Fruit fly (Drosophila melanogaster) whole organism, wandering third instar larva: ENCODE measurements around the gene bbg.

Experiments used
- Abd-B ChIP-seq: fragments of >200 bp; optimal IDR thresholded peaks from 2 replicates; lab custom pipeline; 2017; ENCODE audit warnings: missing biosample characterization, missing genetic modification characterization
- CG32264 ChIP-seq: fragments of 200-800 bp; sonication (Bioruptor generic); optimal IDR thresholded peaks from 2 replicates; lab custom pipeline; 2016; ENCODE audit warnings: missing biosample characterization, missing genetic modification characterization
- CG9705 ChIP-seq: fragments of 200-800 bp; sonication (Bioruptor generic); optimal IDR thresholded peaks from 2 replicates; lab custom pipeline; 2018; ENCODE audit warnings: missing biosample characterization, mild to moderate bottlenecking, missing genetic modification characterization
- Dfd ChIP-seq: fragments of >200 bp; optimal IDR thresholded peaks from 2 replicates; lab custom pipeline; 2017; ENCODE audit warnings: missing biosample characterization, missing genetic modification characterization
- Dif ChIP-seq: fragments of 200-275, 200-300 bp; sonication (Bioruptor generic); optimal IDR thresholded peaks from 2 replicates; lab custom pipeline; 2018; ENCODE audit warnings: missing biosample characterization, missing genetic modification characterization; ENCODE audit not compliant: partially characterized antibody
- GATAd ChIP-seq: sonication (Bioruptor generic); optimal IDR thresholded peaks from 2 replicates; lab custom pipeline; 2016; ENCODE audit warnings: missing biosample characterization, missing genetic modification characterization
- HLH106 ChIP-seq: fragments of 200-800 bp; optimal IDR thresholded peaks from 3 replicates; lab custom pipeline; 2019; ENCODE audit warnings: missing biosample characterization, mild to moderate bottlenecking, missing genetic modification characterization, moderate library complexity
- Hnf4 ChIP-seq: fragments of 200-800 bp; sonication (Bioruptor generic); optimal IDR thresholded peaks from 2 replicates; lab custom pipeline; 2016; ENCODE audit warnings: missing biosample characterization, mild to moderate bottlenecking, missing genetic modification characterization
- Hr78 ChIP-seq: fragments of >200 bp; optimal IDR thresholded peaks from 2 replicates; lab custom pipeline; 2017; ENCODE audit warnings: missing biosample characterization, missing genetic modification characterization
- Hr83 ChIP-seq: fragments of 200-300 bp; sonication (Bioruptor generic); optimal IDR thresholded peaks from 2 replicates; lab custom pipeline; 2016; ENCODE audit warnings: missing biosample characterization, mild to moderate bottlenecking, missing genetic modification characterization, moderate library complexity; ENCODE audit not compliant: poor library complexity, severe bottlenecking
- Mio ChIP-seq: sonication (Bioruptor generic); optimal IDR thresholded peaks from 2 replicates; lab custom pipeline; 2016; ENCODE audit warnings: missing biosample characterization, missing genetic modification characterization
- Myc ChIP-seq: fragments of >200 bp; optimal IDR thresholded peaks from 2 replicates; lab custom pipeline; 2017
- N ChIP-seq: fragments of >200 bp; optimal IDR thresholded peaks from 2 replicates; lab custom pipeline; 2018; ENCODE audit warnings: missing biosample characterization, missing external identifiers, missing genetic modification characterization
- Rel ChIP-seq, 2 experiments: fragments of 200-800 bp; sonication (Bioruptor generic) in 1 of 2; optimal IDR thresholded peaks; 2 replicates in 1 of 2; 3 replicates in 1 of 2; lab custom pipeline; 2016 to 2019; ENCODE audit warnings: mild to moderate bottlenecking in 2 of 2, missing biosample characterization in 2 of 2, missing genetic modification characterization in 2 of 2, moderate library complexity in 1 of 2
- Sp1 ChIP-seq: fragments of 200-800 bp; sonication (Bioruptor generic); optimal IDR thresholded peaks from 3 replicates; lab custom pipeline; 2019; ENCODE audit warnings: missing biosample characterization, mild to moderate bottlenecking, missing genetic modification characterization, moderate library complexity
- brk ChIP-seq: fragments of 200-800 bp; sonication (Bioruptor generic); optimal IDR thresholded peaks from 2 replicates; lab custom pipeline; 2016; ENCODE audit warnings: missing biosample characterization, mild to moderate bottlenecking, missing genetic modification characterization
- dl ChIP-seq, 2 experiments: fragments of 175-275, 200-275 bp in 1 of 2; fragments of 200-275 bp in 1 of 2; sonication (Bioruptor generic); optimal IDR thresholded peaks; lab custom pipeline; 2018; ENCODE audit warnings: mild to moderate bottlenecking in 2 of 2, missing biosample characterization in 2 of 2, missing genetic modification characterization in 2 of 2, moderate library complexity in 2 of 2; ENCODE audit not compliant: partially characterized antibody in 2 of 2, insufficient read depth in 1 of 2
- dmrt93B ChIP-seq: fragments of 200-800 bp; sonication (Bioruptor generic); optimal IDR thresholded peaks from 2 replicates; lab custom pipeline; 2018; ENCODE audit warnings: missing biosample characterization, mild to moderate bottlenecking, missing genetic modification characterization
- dsf ChIP-seq: sonication (Bioruptor generic); optimal IDR thresholded peaks from 2 replicates; lab custom pipeline; 2016; ENCODE audit warnings: missing biosample characterization, missing genetic modification characterization, borderline replicate concordance
- foxo ChIP-seq, 2 experiments: fragments of 200-800 bp; sonication (Bioruptor generic); optimal IDR thresholded peaks; 2 replicates in 1 of 2; 3 replicates in 1 of 2; lab custom pipeline; 2016 to 2017; ENCODE audit warnings: missing biosample characterization in 2 of 2, missing genetic modification characterization in 2 of 2
- fru ChIP-seq: fragments of 200-800 bp; sonication (Bioruptor generic); optimal IDR thresholded peaks from 3 replicates; lab custom pipeline; 2016; ENCODE audit warnings: missing biosample characterization, mild to moderate bottlenecking, missing genetic modification characterization
- h ChIP-seq: fragments of 200-800 bp; sonication (Bioruptor generic); optimal IDR thresholded peaks from 3 replicates; lab custom pipeline; 2016; ENCODE audit warnings: missing biosample characterization, mild to moderate bottlenecking, missing genetic modification characterization
- jim ChIP-seq: fragments of 175-275, 200-325 bp; sonication (Bioruptor generic); optimal IDR thresholded peaks from 2 replicates; lab custom pipeline; 2016; ENCODE audit warnings: missing biosample characterization, mild to moderate bottlenecking, missing genetic modification characterization
- pan ChIP-seq: fragments of >200 bp; optimal IDR thresholded peaks from 2 replicates; lab custom pipeline; 2017
- psq ChIP-seq: fragments of 200-800 bp; sonication (Bioruptor generic); optimal IDR thresholded peaks from 3 replicates; lab custom pipeline; 2017; ENCODE audit warnings: missing biosample characterization, mild to moderate bottlenecking, missing genetic modification characterization, moderate library complexity
- rgr ChIP-seq: fragments of 200-800 bp; sonication (Bioruptor generic); optimal IDR thresholded peaks from 3 replicates; lab custom pipeline; 2016; ENCODE audit warnings: missing biosample characterization, mild to moderate bottlenecking, missing genetic modification characterization
- sage ChIP-seq: fragments of 200-800 bp; sonication (Bioruptor generic); optimal IDR thresholded peaks from 2 replicates; lab custom pipeline; 2016; ENCODE audit warnings: missing biosample characterization, mild to moderate bottlenecking, missing genetic modification characterization
- usp ChIP-seq: fragments of >200 bp; optimal IDR thresholded peaks from 2 replicates; lab custom pipeline; 2017; ENCODE audit warnings: missing biosample characterization, missing genetic modification characterization
- woc ChIP-seq: sonication (Bioruptor generic); optimal IDR thresholded peaks from 2 replicates; lab custom pipeline; 2016; ENCODE audit warnings: missing biosample characterization, mild to moderate bottlenecking, missing genetic modification characterization

Gene bbg

DNA sequence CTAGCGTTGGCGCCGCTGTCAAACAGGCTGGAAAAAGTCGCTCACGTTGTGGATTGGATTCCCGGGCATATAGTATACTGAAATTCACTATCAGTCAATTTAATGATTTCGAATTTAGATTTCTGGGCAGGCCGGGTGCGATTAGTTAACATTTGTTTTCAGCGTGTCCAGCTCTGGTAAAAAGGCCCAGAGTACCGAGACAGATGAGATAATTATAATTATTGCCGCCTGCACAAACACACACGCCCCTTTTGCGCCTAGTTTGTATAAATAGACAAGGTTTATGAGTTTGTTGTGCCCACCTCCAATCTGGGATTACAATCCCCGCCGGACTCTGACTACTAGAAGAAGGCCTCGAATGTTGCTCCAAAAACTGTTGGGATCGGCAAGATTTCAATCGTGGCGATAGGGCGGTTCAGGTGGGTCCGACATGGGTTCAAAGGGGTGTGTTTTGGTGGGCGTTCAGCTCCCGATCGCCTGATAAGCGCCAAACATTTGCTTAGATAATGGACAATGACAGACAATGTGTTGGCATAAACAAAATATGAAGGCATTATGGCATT is 23.0 kb upstream of the bbg start:
- TF ChIP-seq Sp1 (GFP tag; lab: Kevin White, UChicago) (no peak), woc (GFP tag; lab: Kevin White, UChicago) (no peak), sage (GFP tag; lab: Kevin White, UChicago) (no peak), Dfd (GFP tag; lab: Kevin White, UChicago) (no peak), brk (GFP tag; lab: Kevin White, UChicago) (no peak), N (no peak), Dif (no peak)
- TF ChIP-seq, all 38 proteins: peak for 0

DNA sequence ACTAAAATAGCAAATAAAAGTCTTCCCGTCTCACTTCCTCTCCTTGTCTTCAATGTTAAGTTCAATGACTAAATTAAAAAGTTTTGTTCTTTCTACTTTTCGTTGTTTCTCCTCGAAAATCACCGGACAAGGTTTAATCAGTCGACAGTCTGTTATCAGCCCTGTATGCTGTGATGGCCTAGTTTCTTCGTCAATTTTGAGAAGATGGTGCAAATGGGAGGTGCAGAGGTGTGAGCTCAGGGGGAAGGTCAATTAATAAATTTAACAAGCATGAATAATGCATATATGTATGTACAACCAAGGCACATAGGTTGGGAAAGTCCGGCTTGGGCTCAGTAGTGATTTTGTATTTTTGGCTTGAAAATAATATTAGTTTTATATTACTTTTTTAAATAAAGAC is 21.9 kb upstream of the bbg start:
- TF ChIP-seq rgr (GFP tag; lab: Kevin White, UChicago), result no peak
- TF ChIP-seq Hr78 (GFP tag; lab: Kevin White, UChicago), result no peak
- no peak for TF ChIP-seq Myc
- TF ChIP-seq Rel (GFP tag; optimal IDR thresholded peaks at IDR 0.05; lab: Kevin White, UChicago), result no peak
- no peak for TF ChIP-seq Rel (tag; optimal IDR thresholded peaks at IDR 0.05; lab: Kevin White, UChicago)
- no peak for TF ChIP-seq Abd-B (GFP tag; lab: Kevin White, UChicago)
- TF ChIP-seq Dfd (GFP tag; lab: Kevin White, UChicago), result no peak
- no peak for TF ChIP-seq sage (GFP tag; lab: Kevin White, UChicago)
- no peak for TF ChIP-seq GATAd (GFP tag; lab: Kevin White, UChicago)
- TF ChIP-seq Hr83 (GFP tag; lab: Kevin White, UChicago), result no peak
- no peak for TF ChIP-seq h (GFP tag; lab: Kevin White, UChicago)
- no peak for TF ChIP-seq Sp1 (GFP tag; lab: Kevin White, UChicago)
- TF ChIP-seq, all 38 proteins: peak for 0

DNA sequence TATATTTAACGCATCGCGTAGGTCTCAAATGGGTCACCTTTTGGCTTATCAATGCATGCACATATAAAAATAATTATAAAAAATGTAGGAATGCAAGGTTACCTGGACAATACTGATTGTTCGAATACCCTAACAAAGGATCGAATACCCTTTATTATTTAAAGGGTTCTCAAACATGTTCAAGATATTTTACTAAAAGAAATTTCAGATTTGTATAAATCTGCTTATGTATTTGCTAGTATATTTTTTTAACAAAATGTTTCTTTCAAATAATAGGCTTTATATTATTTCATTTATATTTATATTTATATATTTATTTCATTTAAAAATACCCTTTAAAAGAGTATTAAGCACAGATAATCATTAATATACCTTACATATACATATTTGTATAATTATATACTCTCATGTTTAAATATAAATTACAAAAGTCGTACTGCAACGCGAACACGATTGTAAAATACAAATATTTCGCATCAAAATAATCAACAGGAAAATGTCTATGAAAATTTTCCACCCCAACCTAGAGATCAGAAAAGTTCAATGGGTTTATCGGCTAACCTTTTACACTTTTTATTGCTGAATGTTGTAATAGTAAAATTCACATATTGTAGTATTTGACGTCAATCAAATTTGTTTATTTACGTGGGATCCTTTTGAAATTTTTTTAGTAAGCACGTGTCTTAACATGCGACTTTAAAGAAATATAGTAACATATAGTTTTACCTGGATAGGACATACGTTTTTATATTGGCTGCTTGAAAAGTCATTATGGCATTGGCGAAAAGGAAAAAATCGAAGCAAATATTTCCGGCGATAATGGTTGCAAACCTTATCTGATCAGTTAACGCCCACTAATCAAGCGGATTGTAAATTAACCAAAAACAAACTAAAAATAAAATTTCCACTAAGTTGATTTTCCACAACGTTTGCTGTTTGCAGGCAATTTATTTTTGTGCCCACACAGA is 21.0 kb upstream of the bbg start:
- TF ChIP-seq dmrt93B (GFP tag; lab: Kevin White, UChicago) (no peak), N (no peak), Mio (GFP tag; lab: Kevin White, UChicago) (no peak), GATAd (GFP tag; lab: Kevin White, UChicago) (no peak), Hnf4 (GFP tag; lab: Kevin White, UChicago) (no peak), HLH106 (tag; lab: Kevin White, UChicago) (peak; percentile 36), brk (GFP tag; lab: Kevin White, UChicago) (no peak), woc (GFP tag; lab: Kevin White, UChicago) (no peak), psq (GFP tag; lab: Kevin White, UChicago) (no peak)

DNA sequence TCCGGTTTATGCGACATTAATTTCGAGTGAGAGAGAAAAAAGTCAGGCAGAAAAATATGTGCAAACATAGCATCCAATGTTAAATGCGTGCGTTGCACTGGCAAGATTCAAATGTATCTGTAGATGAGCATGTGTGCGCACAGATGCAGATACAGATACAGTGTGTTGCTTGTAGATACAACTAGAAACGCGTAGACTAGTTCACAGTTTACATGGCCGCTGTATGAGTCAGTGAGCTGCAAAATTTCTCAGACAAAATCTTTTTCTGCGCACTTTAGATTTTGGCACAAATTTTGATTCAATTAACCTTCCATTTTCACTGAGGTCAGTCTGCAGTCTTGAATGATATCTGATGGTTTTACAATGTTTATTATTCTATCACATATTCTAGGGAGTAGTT is 20.1 kb upstream of the bbg start:
- TF ChIP-seq CG9705 (GFP tag; lab: Kevin White, UChicago), result no peak
- TF ChIP-seq GATAd (GFP tag; lab: Kevin White, UChicago), result no peak
- no peak for TF ChIP-seq Mio (GFP tag; lab: Kevin White, UChicago)
- no peak for TF ChIP-seq jim (GFP tag; lab: Kevin White, UChicago)
- no peak for TF ChIP-seq Rel (GFP tag; optimal IDR thresholded peaks at IDR 0.05; lab: Kevin White, UChicago)
- no peak for TF ChIP-seq Rel (tag; optimal IDR thresholded peaks at IDR 0.05; lab: Kevin White, UChicago)

DNA sequence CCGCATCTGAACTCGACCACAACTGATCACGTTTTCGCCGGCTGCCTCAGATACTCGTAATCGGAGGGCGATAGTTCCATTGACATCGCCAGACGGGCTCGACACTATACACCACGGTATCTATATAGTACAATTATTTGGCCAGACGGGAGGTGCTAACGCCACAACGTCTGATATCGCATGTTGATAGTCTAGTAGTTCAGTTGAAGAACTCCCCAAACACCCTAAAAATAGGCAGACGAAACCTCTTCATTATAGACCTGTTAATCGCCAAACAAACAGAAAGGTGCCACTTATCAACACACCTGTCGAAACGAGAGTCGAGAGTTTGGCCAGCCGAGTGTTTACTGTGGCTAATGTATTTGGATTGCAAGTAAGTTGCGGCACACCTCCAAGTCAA is 19.0 kb upstream of the bbg start:
- TF ChIP-seq brk (GFP tag; lab: Kevin White, UChicago) (no peak), HLH106 (tag; lab: Kevin White, UChicago) (no peak), jim (GFP tag; lab: Kevin White, UChicago) (no peak), Hnf4 (GFP tag; lab: Kevin White, UChicago) (no peak), dmrt93B (GFP tag; lab: Kevin White, UChicago) (no peak), Dfd (GFP tag; lab: Kevin White, UChicago) (no peak), GATAd (GFP tag; lab: Kevin White, UChicago) (no peak), Mio (GFP tag; lab: Kevin White, UChicago) (no peak), CG32264 (no peak), dsf (GFP tag; lab: Kevin White, UChicago) (no peak)

DNA sequence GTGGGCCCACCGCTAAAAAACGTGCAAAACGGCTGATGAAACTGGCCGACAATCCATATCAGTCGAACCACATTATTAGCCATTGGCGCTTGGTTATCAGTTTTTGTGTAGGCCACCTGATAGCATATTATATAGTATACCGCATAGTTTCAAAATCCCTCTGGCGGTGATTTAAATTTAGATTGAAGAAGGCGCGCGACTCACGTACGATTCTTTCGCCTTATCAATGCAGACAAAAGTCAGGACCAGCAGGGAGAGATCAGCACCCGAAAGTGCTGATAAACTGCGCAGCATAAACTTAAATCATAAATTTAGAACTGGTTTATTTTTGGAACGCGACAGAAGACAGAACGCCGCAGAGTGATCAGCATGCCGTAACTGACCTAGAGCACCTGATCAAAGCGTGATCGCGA is 17.8 kb upstream of the bbg start:
- TF ChIP-seq rgr (GFP tag; lab: Kevin White, UChicago), result no peak
- TF ChIP-seq Hr83 (GFP tag; lab: Kevin White, UChicago), result no peak
- TF ChIP-seq Dfd (GFP tag; lab: Kevin White, UChicago), result no peak
- no peak for TF ChIP-seq pan (lab: Kevin White, UChicago)
- no peak for TF ChIP-seq usp (GFP tag; lab: Kevin White, UChicago)
- no peak for TF ChIP-seq sage (GFP tag; lab: Kevin White, UChicago)
- TF ChIP-seq GATAd (GFP tag; lab: Kevin White, UChicago), result no peak
- no peak for TF ChIP-seq HLH106 (tag; lab: Kevin White, UChicago)
- TF ChIP-seq Myc, result no peak
- TF ChIP-seq Abd-B (GFP tag; lab: Kevin White, UChicago), result no peak
- TF ChIP-seq N, result no peak
- no peak for TF ChIP-seq Hr78 (GFP tag; lab: Kevin White, UChicago)
- TF ChIP-seq foxo (GFP tag; optimal IDR thresholded peaks at IDR 0.05; lab: Kevin White, UChicago), result no peak
- no peak for TF ChIP-seq dsf (GFP tag; lab: Kevin White, UChicago)
- no peak for TF ChIP-seq dl (GFP tag; optimal IDR thresholded peaks at IDR 0.05; lab: Kevin White, UChicago; ENCODE audit: insufficient read depth in 1 of 2, partially characterized antibody in 2 of 2)
- TF ChIP-seq fru (GFP tag; lab: Kevin White, UChicago), result no peak
- no peak for TF ChIP-seq dmrt93B (GFP tag; lab: Kevin White, UChicago)
